Worm (Caenorhabditis elegans) whole organism, L2 larva: ENCODE data around the gene pap-2.

Experiments
- C34F6.9 ChIP-seq: fragments of 150-350 bp; optimal IDR thresholded peaks from 2 replicates; lab custom pipeline; 2014; ENCODE audit warnings: missing biosample characterization, missing genetic modification characterization
- F13H6.1 ChIP-seq: sonication (generic microtip); optimal IDR thresholded peaks from 2 replicates; lab custom pipeline; 2016; ENCODE audit warnings: missing genetic modification characterization, missing compliant biosample characterization
- R02D3.7 ChIP-seq: fragments of 150-350 bp; optimal IDR thresholded peaks from 2 replicates; lab custom pipeline; 2014; ENCODE audit warnings: missing biosample characterization, missing genetic modification characterization
- Y55F3AM.14 ChIP-seq: fragments of 200-800 bp; sonication (Bioruptor generic); optimal IDR thresholded peaks from 2 replicates; lab custom pipeline; 2018; ENCODE audit warnings: mild to moderate bottlenecking, missing genetic modification characterization, missing compliant biosample characterization
- ZK546.5 ChIP-seq: sonication (generic microtip); optimal IDR thresholded peaks from 2 replicates; lab custom pipeline; 2017; ENCODE audit warnings: missing biosample characterization, missing genetic modification characterization
- alr-1 ChIP-seq: fragments of 150-350 bp; optimal IDR thresholded peaks from 2 replicates; lab custom pipeline; 2014; ENCODE audit warnings: missing biosample characterization, missing genetic modification characterization
- aly-2 ChIP-seq: fragments of 150-350 bp; optimal IDR thresholded peaks from 2 replicates; lab custom pipeline; 2014; ENCODE audit warnings: missing biosample characterization, missing genetic modification characterization
- ama-1 ChIP-seq: fragments of 150-350 bp; optimal IDR thresholded peaks from 2 replicates; lab custom pipeline; 2018; ENCODE audit warnings: inconsistent platforms
- blmp-1 ChIP-seq: sonication (generic microtip); optimal IDR thresholded peaks from 2 replicates; lab custom pipeline; 2017; ENCODE audit warnings: missing genetic modification characterization, mild to moderate bottlenecking, missing compliant biosample characterization, antibody characterized with exemption, moderate library complexity; ENCODE audit not compliant: insufficient read depth
- ceh-16 ChIP-seq: fragments of 150-350 bp; optimal IDR thresholded peaks from 2 replicates; lab custom pipeline; 2014; ENCODE audit warnings: missing biosample characterization, missing genetic modification characterization
- ceh-82 ChIP-seq: fragments of 150-350 bp; optimal IDR thresholded peaks from 2 replicates; lab custom pipeline; 2014; ENCODE audit warnings: missing biosample characterization, missing genetic modification characterization
- crh-2 ChIP-seq: sonication (generic microtip); optimal IDR thresholded peaks from 2 replicates; lab custom pipeline; 2017; ENCODE audit warnings: missing biosample characterization, missing genetic modification characterization
- dmd-4 ChIP-seq: sonication (generic microtip); optimal IDR thresholded peaks from 2 replicates; lab custom pipeline; 2017; ENCODE audit warnings: missing biosample characterization, missing genetic modification characterization
- egl-27 ChIP-seq: sonication (generic microtip); optimal IDR thresholded peaks from 3 replicates; lab custom pipeline; 2017; ENCODE audit warnings: missing biosample characterization, missing genetic modification reagents, missing genetic modification characterization
- elt-1 ChIP-seq: fragments of 150-350 bp; optimal IDR thresholded peaks from 2 replicates; lab custom pipeline; 2014; ENCODE audit warnings: missing biosample characterization, missing genetic modification characterization
- elt-3 ChIP-seq: sonication (generic microtip); optimal IDR thresholded peaks from 2 replicates; lab custom pipeline; 2017; ENCODE audit warnings: missing biosample characterization, missing genetic modification characterization
- fos-1 ChIP-seq: fragments of 150-350 bp; optimal IDR thresholded peaks from 2 replicates; lab custom pipeline; 2014; ENCODE audit warnings: missing biosample characterization, missing genetic modification characterization
- gmeb-1 ChIP-seq: fragments of 150-350 bp; optimal IDR thresholded peaks from 2 replicates; lab custom pipeline; 2014; ENCODE audit warnings: missing biosample characterization, missing genetic modification characterization
- lin-11 ChIP-seq: fragments of 150-350 bp; sonication (generic microtip); optimal IDR thresholded peaks from 2 replicates; lab custom pipeline; 2014; ENCODE audit warnings: missing biosample characterization, missing genetic modification characterization, inconsistent platforms, mixed read lengths
- lin-13 ChIP-seq: fragments of 150-350 bp; optimal IDR thresholded peaks from 2 replicates; lab custom pipeline; 2014; ENCODE audit warnings: missing biosample characterization, missing genetic modification reagents, missing genetic modification characterization
- lin-39 ChIP-seq: fragments of 150-350 bp; optimal IDR thresholded peaks from 2 replicates; lab custom pipeline; 2014; ENCODE audit warnings: missing biosample characterization, missing genetic modification reagents, missing genetic modification characterization
- lsy-2 ChIP-seq, 2 experiments: fragments of 150-350 bp in 1 of 2; sonication (generic microtip) in 1 of 2; optimal IDR thresholded peaks; 2 replicates each; lab custom pipeline; 2014 to 2017; ENCODE audit warnings: missing biosample characterization in 2 of 2, missing genetic modification characterization in 2 of 2
- mab-5 ChIP-seq: fragments of 150-350 bp; optimal IDR thresholded peaks from 2 replicates; lab custom pipeline; 2014; ENCODE audit warnings: missing biosample characterization, missing genetic modification characterization
- mbf-1 ChIP-seq: sonication (generic microtip); optimal IDR thresholded peaks from 2 replicates; lab custom pipeline; 2017; ENCODE audit warnings: missing biosample characterization, missing genetic modification characterization
- mdl-1 ChIP-seq, 2 experiments: fragments of 150-350 bp in 1 of 2; sonication (generic microtip) in 1 of 2; optimal IDR thresholded peaks; 2 replicates each; lab custom pipeline; 2017; ENCODE audit warnings: missing biosample characterization in 2 of 2, missing genetic modification characterization in 2 of 2
- nhr-10 ChIP-seq: sonication (generic microtip); optimal IDR thresholded peaks from 2 replicates; lab custom pipeline; 2017; ENCODE audit warnings: missing biosample characterization, missing genetic modification characterization
- nhr-11 ChIP-seq: fragments of 150-350 bp; optimal IDR thresholded peaks from 2 replicates; lab custom pipeline; 2014; ENCODE audit warnings: missing biosample characterization, missing genetic modification characterization
- nhr-12 ChIP-seq: fragments of 150-350 bp; optimal IDR thresholded peaks from 2 replicates; lab custom pipeline; 2014; ENCODE audit warnings: missing biosample characterization, missing genetic modification characterization
- nhr-129 ChIP-seq: fragments of 150-350 bp; optimal IDR thresholded peaks from 2 replicates; lab custom pipeline; 2014; ENCODE audit warnings: missing biosample characterization, missing genetic modification characterization
- nhr-21 ChIP-seq: fragments of 150-350 bp; optimal IDR thresholded peaks from 2 replicates; lab custom pipeline; 2014; ENCODE audit warnings: missing biosample characterization, missing genetic modification characterization
- nhr-23 ChIP-seq: fragments of 150-350 bp; optimal IDR thresholded peaks from 2 replicates; lab custom pipeline; 2014; ENCODE audit warnings: missing biosample characterization, missing genetic modification reagents, missing genetic modification characterization
- nhr-237 ChIP-seq: fragments of 150-350 bp; optimal IDR thresholded peaks from 2 replicates; lab custom pipeline; 2014; ENCODE audit warnings: missing biosample characterization, missing genetic modification characterization
- nhr-25 ChIP-seq: fragments of 150-350 bp; sonication (generic microtip); optimal IDR thresholded peaks from 3 replicates; lab custom pipeline; 2014; ENCODE audit warnings: missing biosample characterization, missing genetic modification characterization
- nhr-6 ChIP-seq: fragments of 150-350 bp; optimal IDR thresholded peaks from 2 replicates; lab custom pipeline; 2014; ENCODE audit warnings: missing biosample characterization, missing genetic modification characterization
- nhr-77 ChIP-seq: fragments of 150-350 bp; optimal IDR thresholded peaks from 2 replicates; lab custom pipeline; 2014; ENCODE audit warnings: missing biosample characterization, missing genetic modification characterization
- peb-1 ChIP-seq: fragments of 150-350 bp; optimal IDR thresholded peaks from 2 replicates; lab custom pipeline; 2014; ENCODE audit warnings: missing biosample characterization, missing genetic modification characterization
- sem-4 ChIP-seq: fragments of 150-350 bp; optimal IDR thresholded peaks from 2 replicates; lab custom pipeline; 2014; ENCODE audit warnings: missing biosample characterization, missing genetic modification reagents, missing genetic modification characterization
- skn-1 ChIP-seq: sonication (generic microtip); optimal IDR thresholded peaks from 2 replicates; lab custom pipeline; 2017; ENCODE audit warnings: missing biosample characterization, missing genetic modification characterization
- sma-3 ChIP-seq: sonication (generic microtip); optimal IDR thresholded peaks from 2 replicates; lab custom pipeline; 2016; ENCODE audit warnings: missing genetic modification reagents, missing genetic modification characterization, missing compliant biosample characterization
- sma-9 ChIP-seq, 2 experiments: fragments of 150-350 bp in 1 of 2; sonication (generic microtip) in 1 of 2; optimal IDR thresholded peaks; 2 replicates each; lab custom pipeline; 2014 to 2016; ENCODE audit warnings: missing genetic modification characterization in 2 of 2, mild to moderate bottlenecking in 1 of 2, missing biosample characterization in 1 of 2, missing compliant biosample characterization in 1 of 2, missing genetic modification reagents in 1 of 2, moderate library complexity in 1 of 2
- snpc-4 ChIP-seq: fragments of 150-350 bp; optimal IDR thresholded peaks from 2 replicates; lab custom pipeline; 2014; ENCODE audit warnings: missing biosample characterization, missing genetic modification characterization
- unc-39 ChIP-seq: fragments of 150-350 bp; optimal IDR thresholded peaks from 2 replicates; lab custom pipeline; 2014; ENCODE audit warnings: missing biosample characterization, missing genetic modification characterization
- unc-55 ChIP-seq: fragments of 150-350 bp; sonication (generic microtip); optimal IDR thresholded peaks from 3 replicates; lab custom pipeline; 2014; ENCODE audit warnings: missing biosample characterization, missing genetic modification reagents, missing genetic modification characterization
- unc-62 ChIP-seq: fragments of 150-350 bp; optimal IDR thresholded peaks from 2 replicates; lab custom pipeline; 2014; ENCODE audit warnings: missing biosample characterization, missing genetic modification reagents, missing genetic modification characterization
- zag-1 ChIP-seq: fragments of 150-350 bp; optimal IDR thresholded peaks from 2 replicates; lab custom pipeline; 2014; ENCODE audit warnings: missing biosample characterization, missing genetic modification characterization
- ztf-1 ChIP-seq: fragments of 200-800 bp; sonication (Bioruptor generic); conservative IDR thresholded peaks from 2 replicates; pipeline ENCODE4 v1.3.6; 2022; ENCODE audit warnings: missing genetic modification characterization, missing compliant biosample characterization
- ztf-11 ChIP-seq: sonication (generic microtip); optimal IDR thresholded peaks from 2 replicates; lab custom pipeline; 2017; ENCODE audit warnings: missing biosample characterization, missing genetic modification characterization
- ztf-4 ChIP-seq: fragments of 150-350 bp; optimal IDR thresholded peaks from 2 replicates; lab custom pipeline; 2014; ENCODE audit warnings: missing biosample characterization, missing genetic modification characterization

pap-2 gene

ce11 chrII:9604685-9605084, 4.5 kb downstream of the pap-2 start:
- no peak for TF ChIP-seq ceh-16
- no peak for TF ChIP-seq lin-39
- peak; percentile 27 for TF ChIP-seq skn-1 (tag; lab: Kevin White, UChicago)
- no peak for TF ChIP-seq nhr-23 (tag; lab: Kevin White, UChicago)

- TF ChIP-seq nhr-23 (tag; lab: Kevin White, UChicago) = no peak
- peak; percentile 8 for TF ChIP-seq fos-1 (tag; lab: Kevin White, UChicago)
- peak; percentile 40 for TF ChIP-seq nhr-129 (tag; lab: Kevin White, UChicago)
- peak; percentile 13 for TF ChIP-seq nhr-25 (tag; lab: Kevin White, UChicago)
- no peak for TF ChIP-seq nhr-10 (tag; lab: Kevin White, UChicago)
- peak; percentile 14 for TF ChIP-seq gmeb-1
- TF ChIP-seq egl-27 (tag; lab: Kevin White, UChicago) = no peak
- TF ChIP-seq sma-3 = no peak
- no peak for TF ChIP-seq elt-3 (tag; lab: Kevin White, UChicago)
- peak; percentile 10 for TF ChIP-seq crh-2
- TF ChIP-seq sma-9 (GFP tag; optimal IDR thresholded peaks at IDR 0.05; lab: Kevin White, UChicago) = peak; percentile 65
- TF ChIP-seq sma-9 (tag; optimal IDR thresholded peaks at IDR 0.05; lab: Kevin White, UChicago) = no peak
- TF ChIP-seq C34F6.9 (tag; lab: Kevin White, UChicago) = no peak
- TF ChIP-seq, all 48 proteins: peak for 6
Measured at ce11 chrII:9604063-9604462, 5.1 kb downstream of the pap-2 start.

- TF ChIP-seq sma-9 (GFP tag; optimal IDR thresholded peaks at IDR 0.05; lab: Kevin White, UChicago) = peak; percentile 99
- peak; percentile 70 for TF ChIP-seq sma-9 (tag; optimal IDR thresholded peaks at IDR 0.05; lab: Kevin White, UChicago)
- peak; percentile 98 for TF ChIP-seq C34F6.9 (tag; lab: Kevin White, UChicago)
- TF ChIP-seq nhr-12 = no peak
- peak; percentile 67 for TF ChIP-seq unc-55 (GFP tag; lab: Kevin White, UChicago)
- peak; percentile 57 for TF ChIP-seq ama-1
- peak; percentile 78 for TF ChIP-seq zag-1 (tag; lab: Kevin White, UChicago)
- TF ChIP-seq ceh-82 (tag; lab: Kevin White, UChicago) = no peak
- peak; percentile 96 for TF ChIP-seq sma-3
- TF ChIP-seq nhr-11 (tag; lab: Kevin White, UChicago) = peak; percentile 68
- peak; percentile 96 for TF ChIP-seq F13H6.1 (tag; lab: Kevin White, UChicago)
- TF ChIP-seq skn-1 (tag; lab: Kevin White, UChicago) = peak; percentile 45
- TF ChIP-seq nhr-6 (tag; lab: Kevin White, UChicago) = peak; percentile 96
- TF ChIP-seq lin-11 (tag; lab: Kevin White, UChicago) = no peak
- TF ChIP-seq R02D3.7 (tag; lab: Kevin White, UChicago) = peak; percentile 22
- peak; percentile 53 for TF ChIP-seq snpc-4 (tag; lab: Kevin White, UChicago)
- TF ChIP-seq nhr-129 (tag; lab: Kevin White, UChicago) = peak; percentile 98
- peak; percentile 97 for TF ChIP-seq crh-2
- peak; percentile 54 for TF ChIP-seq nhr-10 (tag; lab: Kevin White, UChicago)
- TF ChIP-seq fos-1 (tag; lab: Kevin White, UChicago) = peak; percentile 96
- TF ChIP-seq elt-3 (tag; lab: Kevin White, UChicago) = no peak
- no peak for TF ChIP-seq ztf-1 (GFP tag; lab: Robert Waterston, UW)
- peak; percentile 76 for TF ChIP-seq alr-1 (tag; lab: Kevin White, UChicago)
- peak; percentile 92 for TF ChIP-seq ztf-4 (tag; lab: Kevin White, UChicago)
- TF ChIP-seq mdl-1 (tag; optimal IDR thresholded peaks at IDR 0.05; lab: Kevin White, UChicago) = peak; percentile 99 to 100
- peak; percentile 97 for TF ChIP-seq nhr-21 (tag; lab: Kevin White, UChicago)
- TF ChIP-seq ztf-11 (tag; lab: Kevin White, UChicago) = no peak
- no peak for TF ChIP-seq aly-2 (tag; lab: Kevin White, UChicago)
- TF ChIP-seq nhr-23 (tag; lab: Kevin White, UChicago) = no peak
- TF ChIP-seq mab-5 = peak; percentile 79
- TF ChIP-seq dmd-4 = no peak
- TF ChIP-seq lsy-2 (tag; optimal IDR thresholded peaks at IDR 0.05; lab: Kevin White, UChicago) = peak; percentile 32 to 95
- no peak for TF ChIP-seq ceh-16
- TF ChIP-seq lin-39 = no peak
- TF ChIP-seq unc-62 = peak; percentile 84
- TF ChIP-seq unc-39 = no peak
- no peak for TF ChIP-seq nhr-77 (tag; lab: Kevin White, UChicago)
- TF ChIP-seq Y55F3AM.14 (GFP tag; lab: Kevin White, UChicago) = peak; percentile 79
- peak; percentile 93 for TF ChIP-seq sem-4 (tag; lab: Kevin White, UChicago)
- TF ChIP-seq nhr-237 (tag; lab: Kevin White, UChicago) = no peak
- peak; percentile 84 for TF ChIP-seq lin-13 (GFP tag; lab: Kevin White, UChicago)
- TF ChIP-seq egl-27 (tag; lab: Kevin White, UChicago) = peak; percentile 96
- no peak for TF ChIP-seq ZK546.5 (tag; lab: Kevin White, UChicago)
- TF ChIP-seq peb-1 (tag; lab: Kevin White, UChicago) = no peak
- peak; percentile 97 for TF ChIP-seq nhr-25 (tag; lab: Kevin White, UChicago)
- TF ChIP-seq elt-1 (tag; lab: Kevin White, UChicago) = no peak
- TF ChIP-seq gmeb-1 = peak; percentile 87
- peak; percentile 96 for TF ChIP-seq blmp-1 (tag; lab: Kevin White, UChicago)
- no peak for TF ChIP-seq mbf-1
Measured at ce11 chrII:9603419-9603818, 5.8 kb downstream of the pap-2 start.
